Worm (Caenorhabditis elegans) whole organism, young adult: ENCODE data around the gene C28H8.5.

Experiments
- B0336.3 ChIP-seq: fragments of 200-800 bp; sonication (Bioruptor generic); IDR thresholded peaks from 2 replicates; pipeline ENCODE4 v1.3.6; 2022; ENCODE audit warnings: missing genetic modification characterization, missing compliant biosample characterization
- C17E4.6 ChIP-seq: fragments of 200-800 bp; sonication (Bioruptor generic); IDR thresholded peaks from 2 replicates; pipeline ENCODE4 v1.3.6; 2022; ENCODE audit warnings: missing genetic modification reagents, missing genetic modification characterization, missing compliant biosample characterization
- D2030.7 ChIP-seq: fragments of 200-800 bp; sonication (Bioruptor generic); IDR thresholded peaks from 2 replicates; pipeline ENCODE4 v1.3.6; 2022; ENCODE audit warnings: missing genetic modification reagents, missing genetic modification characterization, missing compliant biosample characterization
- F22D6.2 ChIP-seq: sonication (generic microtip); optimal IDR thresholded peaks from 2 replicates; lab custom pipeline; 2016; ENCODE audit warnings: mild to moderate bottlenecking, missing genetic modification characterization, missing compliant biosample characterization
- F39B2.1 ChIP-seq: fragments of 200-800 bp; sonication (Bioruptor generic); IDR thresholded peaks from 2 replicates; pipeline ENCODE4 v1.3.6; 2022; ENCODE audit warnings: missing genetic modification reagents, missing genetic modification characterization, missing compliant biosample characterization
- F52B5.7 ChIP-seq: sonication (generic microtip); optimal IDR thresholded peaks from 2 replicates; lab custom pipeline; 2016; ENCODE audit warnings: mild to moderate bottlenecking, missing genetic modification characterization, missing compliant biosample characterization
- F57A8.1 ChIP-seq: fragments of 200-800 bp; sonication (Bioruptor generic); optimal IDR thresholded peaks from 2 replicates; lab custom pipeline; 2018; ENCODE audit warnings: mild to moderate bottlenecking, missing genetic modification characterization, moderate library complexity, missing compliant biosample characterization
- F57C9.4 ChIP-seq: sonication (generic microtip); optimal IDR thresholded peaks from 2 replicates; lab custom pipeline; 2017; ENCODE audit warnings: mild to moderate bottlenecking, missing genetic modification characterization, missing compliant biosample characterization
- T26A5.8 ChIP-seq: sonication (generic microtip); optimal IDR thresholded peaks from 2 replicates; lab custom pipeline; 2016; ENCODE audit warnings: missing genetic modification characterization, missing compliant biosample characterization
- Y53G8AR.9 ChIP-seq: fragments of 200-800 bp; sonication (Bioruptor generic); conservative IDR thresholded peaks from 2 replicates; pipeline ENCODE4 v1.3.6; 2022; ENCODE audit warnings: missing genetic modification reagents, missing genetic modification characterization, missing compliant biosample characterization
- Y95B8A.8 ChIP-seq: fragments of 200-800 bp; sonication (Bioruptor generic); IDR thresholded peaks from 2 replicates; pipeline ENCODE4 v1.3.6; 2022; ENCODE audit warnings: missing genetic modification reagents, missing genetic modification characterization, missing compliant biosample characterization
- ama-1 ChIP-seq, 3 experiments: fragments of 150-350 bp in 1 of 3; sonication (generic microtip) in 2 of 3; optimal IDR thresholded peaks; 2 replicates each; lab custom pipeline; 2014 to 2018; ENCODE audit warnings: missing biosample characterization in 2 of 3, missing genetic modification characterization in 2 of 3, missing genetic modification reagents in 2 of 3
- ccch-3 ChIP-seq: fragments of 200-800 bp; sonication (Bioruptor generic); optimal IDR thresholded peaks from 2 replicates; lab custom pipeline; 2018; ENCODE audit warnings: mild to moderate bottlenecking, missing genetic modification characterization, missing compliant biosample characterization
- ceh-27 ChIP-seq: fragments of 200-800 bp; sonication (Bioruptor generic); optimal IDR thresholded peaks from 2 replicates; lab custom pipeline; 2018; ENCODE audit warnings: mild to moderate bottlenecking, missing genetic modification characterization, moderate library complexity, missing compliant biosample characterization
- ceh-58 ChIP-seq: fragments of 200-800 bp; sonication (Bioruptor generic); IDR thresholded peaks from 2 replicates; pipeline ENCODE4 v1.3.6; 2022; ENCODE audit warnings: missing genetic modification characterization, missing compliant biosample characterization
- dox-1 ChIP-seq: fragments of 200-800 bp; sonication (Bioruptor generic); IDR thresholded peaks from 2 replicates; pipeline ENCODE4 v1.3.6; 2022; ENCODE audit warnings: missing genetic modification reagents, missing genetic modification characterization, missing compliant biosample characterization
- dpff-1 ChIP-seq: sonication (generic microtip); optimal IDR thresholded peaks from 2 replicates; lab custom pipeline; 2017; ENCODE audit warnings: mild to moderate bottlenecking, missing genetic modification characterization, missing compliant biosample characterization
- egl-18 ChIP-seq: fragments of 200-800 bp; sonication (Bioruptor generic); IDR thresholded peaks from 2 replicates; pipeline ENCODE4 v1.3.6; 2022; ENCODE audit warnings: missing genetic modification reagents, missing genetic modification characterization, missing compliant biosample characterization
- egl-44 ChIP-seq: fragments of 200-800 bp; sonication (Bioruptor generic); IDR thresholded peaks from 2 replicates; pipeline ENCODE4 v1.3.6; 2022; ENCODE audit warnings: missing genetic modification reagents, missing genetic modification characterization, missing compliant biosample characterization
- egrh-3 ChIP-seq: fragments of 200-800 bp; sonication (Bioruptor generic); IDR thresholded peaks from 2 replicates; pipeline ENCODE4 v1.3.6; 2022; ENCODE audit warnings: missing genetic modification reagents, missing genetic modification characterization, missing compliant biosample characterization
- ekl-4 ChIP-seq: fragments of 200-800 bp; sonication (Bioruptor generic); IDR thresholded peaks from 2 replicates; pipeline ENCODE4 v1.3.6; 2022; ENCODE audit warnings: missing genetic modification reagents, missing genetic modification characterization, missing compliant biosample characterization
- him-1 ChIP-seq: sonication (generic microtip); optimal IDR thresholded peaks from 2 replicates; lab custom pipeline; 2016; ENCODE audit warnings: missing genotype, missing genetic modification reagents, missing genetic modification characterization, missing compliant biosample characterization
- hlh-12 ChIP-seq: sonication (generic microtip); optimal IDR thresholded peaks from 2 replicates; lab custom pipeline; 2016; ENCODE audit warnings: missing genetic modification characterization, missing compliant biosample characterization
- hrde-1 ChIP-seq: sonication (generic microtip); optimal IDR thresholded peaks from 2 replicates; lab custom pipeline; 2016; ENCODE audit warnings: missing genetic modification characterization, mild to moderate bottlenecking, missing compliant biosample characterization, moderate library complexity, missing genotype, missing genetic modification reagents, borderline replicate concordance
- hsf-1 ChIP-seq: fragments of 200-800 bp; sonication (Bioruptor generic); IDR thresholded peaks from 2 replicates; pipeline ENCODE4 v1.3.6; 2022; ENCODE audit warnings: missing genetic modification reagents, missing genetic modification characterization, missing compliant biosample characterization
- lin-35 ChIP-seq, 3 experiments: fragments of 150-350 bp in 2 of 3; sonication (generic microtip) in 1 of 3; optimal IDR thresholded peaks; 2 replicates each; lab custom pipeline; 2014 to 2018; ENCODE audit warnings: missing biosample characterization in 3 of 3, missing genetic modification characterization in 3 of 3, missing genetic modification reagents in 3 of 3
- lin-40 ChIP-seq: sonication (generic microtip); optimal IDR thresholded peaks from 2 replicates; lab custom pipeline; 2016; ENCODE audit warnings: missing genetic modification characterization, mild to moderate bottlenecking, missing compliant biosample characterization, missing genotype, missing genetic modification reagents
- madf-3 ChIP-seq: fragments of 200-800 bp; sonication (Bioruptor generic); IDR thresholded peaks from 2 replicates; pipeline ENCODE4 v1.3.6; 2022; ENCODE audit warnings: missing genetic modification reagents, missing genetic modification characterization, missing compliant biosample characterization
- madf-6 ChIP-seq: fragments of 200-800 bp; sonication (Bioruptor generic); IDR thresholded peaks from 2 replicates; pipeline ENCODE4 v1.3.6; 2022; ENCODE audit warnings: missing genetic modification reagents, missing genetic modification characterization, missing compliant biosample characterization
- mes-4 ChIP-seq: sonication (generic microtip); optimal IDR thresholded peaks from 2 replicates; lab custom pipeline; 2016; ENCODE audit warnings: missing genotype, missing genetic modification characterization, missing compliant biosample characterization
- nfya-1 ChIP-seq: sonication (generic microtip); optimal IDR thresholded peaks from 2 replicates; lab custom pipeline; 2017; ENCODE audit warnings: antibody characterized with exemption, missing compliant biosample characterization, missing genetic modification characterization, borderline replicate concordance; ENCODE audit not compliant: insufficient read depth
- pbrm-1 ChIP-seq: fragments of 200-800 bp; sonication (Bioruptor generic); IDR thresholded peaks from 2 replicates; pipeline ENCODE4 v1.3.6; 2022; ENCODE audit warnings: missing genetic modification reagents, missing genetic modification characterization, missing compliant biosample characterization
- sdz-38 ChIP-seq: sonication (generic microtip); optimal IDR thresholded peaks from 2 replicates; lab custom pipeline; 2016; ENCODE audit warnings: missing genotype, missing genetic modification characterization, missing compliant biosample characterization
- tbp1 ChIP-seq: fragments of 200-800 bp; sonication (Bioruptor generic); optimal IDR thresholded peaks from 2 replicates; lab custom pipeline; 2018; ENCODE audit warnings: mild to moderate bottlenecking, missing genetic modification characterization, missing compliant biosample characterization
- tlf-1 ChIP-seq: fragments of 200-800 bp; sonication (Bioruptor generic); optimal IDR thresholded peaks from 2 replicates; lab custom pipeline; 2018; ENCODE audit warnings: mild to moderate bottlenecking, missing genetic modification characterization, missing compliant biosample characterization
- zfh-2 ChIP-seq: fragments of 200-800 bp; sonication (Bioruptor generic); conservative IDR thresholded peaks from 2 replicates; pipeline ENCODE4 v1.3.6; 2022; ENCODE audit warnings: missing genetic modification reagents, missing genetic modification characterization, missing compliant biosample characterization
- zim-3 ChIP-seq: sonication (generic microtip); optimal IDR thresholded peaks from 2 replicates; lab custom pipeline; 2017; ENCODE audit warnings: mild to moderate bottlenecking, missing genetic modification characterization, moderate library complexity, missing compliant biosample characterization
- ztf-22 ChIP-seq: fragments of 200-800 bp; sonication (Bioruptor generic); optimal IDR thresholded peaks from 2 replicates; lab custom pipeline; 2018; ENCODE audit warnings: mild to moderate bottlenecking, missing genetic modification characterization, moderate library complexity, missing compliant biosample characterization
- ztf-26 ChIP-seq: sonication (generic microtip); optimal IDR thresholded peaks from 2 replicates; lab custom pipeline; 2017; ENCODE audit warnings: missing genetic modification characterization, missing compliant biosample characterization
- ztf-28 ChIP-seq: fragments of 200-800 bp; sonication (Bioruptor generic); IDR thresholded peaks from 2 replicates; pipeline ENCODE4 v1.3.6; 2022; ENCODE audit warnings: missing genetic modification reagents, missing genetic modification characterization, missing compliant biosample characterization

The C28H8.5 gene

DNA sequence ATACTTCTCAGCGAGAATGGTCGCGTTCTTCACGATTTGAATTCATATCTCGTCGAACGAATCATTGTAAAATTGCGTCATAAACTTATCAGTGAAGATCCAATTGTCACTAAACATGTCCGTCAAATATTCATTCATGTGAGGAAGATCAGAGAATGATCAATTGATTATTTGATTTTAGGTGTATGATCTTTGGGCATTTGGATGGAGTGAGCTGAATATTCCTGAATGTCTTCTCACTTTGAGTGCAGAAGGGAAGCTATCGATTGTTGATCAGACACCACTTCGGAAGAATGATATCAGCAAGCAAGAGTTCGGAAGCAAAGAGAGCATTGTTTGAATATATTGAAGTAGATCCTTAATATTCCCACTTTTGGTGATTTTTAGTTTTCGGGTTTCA is 9.8 kb upstream of the C28H8.5 start (continued):
- no peak for TF ChIP-seq nfya-1 (tag; lab: Kevin White, UChicago)
- TF ChIP-seq Y95B8A.8 (GFP tag; lab: Robert Waterston, UW), result no peak
- TF ChIP-seq lin-40, result peak; percentile 52
- peak; percentile 68 for TF ChIP-seq hrde-1 (tag; lab: Kevin White, UChicago)
- TF ChIP-seq F57A8.1, result no peak
- TF ChIP-seq B0336.3 (GFP tag; lab: Robert Waterston, UW), result peak; percentile 67
- TF ChIP-seq tlf-1 (GFP tag; lab: Kevin White, UChicago), result peak; percentile 41
- peak in 1 of 3 experiments; percentile 56 for TF ChIP-seq lin-35 (GFP tag; optimal IDR thresholded peaks at IDR 0.05; lab: Kevin White, UChicago)
- peak; percentile 69; the same call in 1 of the 2 replicates for TF ChIP-seq madf-3
- TF ChIP-seq madf-6 (GFP tag; lab: Robert Waterston, UW), result peak; percentile 11; the same call in 1 of the 2 replicates
- no peak for TF ChIP-seq F52B5.7 (tag; lab: Kevin White, UChicago)
- TF ChIP-seq sdz-38, result peak; percentile 12

- TF ChIP-seq zfh-2 (GFP tag; lab: Robert Waterston, UW) (peak; percentile 54; the same call in 1 of the 2 replicates), dpff-1 (no peak), ceh-58 (GFP tag; lab: Robert Waterston, UW) (no peak), ekl-4 (0 out of 2 replicates have a peak, but pooled peaks have one; percentile 10), D2030.7 (no peak), egrh-3 (peak; percentile 28; the same call in 1 of the 2 replicates), F39B2.1 (GFP tag; lab: Robert Waterston, UW) (no peak), ama-1 (optimal IDR thresholded peaks at IDR 0.05; lab: Kevin White, UChicago) (peak; percentile 51), ama-1 (GFP tag; optimal IDR thresholded peaks at IDR 0.05; lab: Kevin White, UChicago) (no peak), pbrm-1 (GFP tag; lab: Robert Waterston, UW) (0 out of 2 replicates have a peak, but pooled peaks have one; percentile 4)
Observed at ce11 chrIII:5874664-5875417, 9.3 kb upstream of the C28H8.5 start.

DNA sequence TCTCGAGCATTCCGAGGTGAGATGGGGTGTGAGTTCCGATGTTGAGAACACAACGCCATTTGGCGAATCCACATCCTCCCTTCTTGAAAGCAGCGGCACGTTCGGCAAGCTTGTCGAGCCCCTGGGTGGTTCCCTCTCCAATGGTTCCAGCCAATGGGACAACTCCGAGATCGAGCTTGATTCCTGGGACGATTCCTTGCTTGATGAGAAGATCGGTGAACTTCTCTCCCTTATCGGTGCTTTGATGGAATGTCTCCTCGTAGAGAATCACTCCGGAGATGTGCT is 8.7 kb upstream of the C28H8.5 start:
- TF ChIP-seq ztf-28 (GFP tag; lab: Robert Waterston, UW) (0 out of 2 replicates have a peak, but pooled peaks have one; percentile 41), hsf-1 (GFP tag; lab: Robert Waterston, UW) (0 out of 2 replicates have a peak, but pooled peaks have one; percentile 38), dox-1 (peak; percentile 21; the same call in 1 of the 2 replicates), egl-44 (no peak), Y53G8AR.9 (GFP tag; lab: Robert Waterston, UW) (0 out of 2 replicates have a peak, but pooled peaks have one; percentile 24), ccch-3 (GFP tag; lab: Kevin White, UChicago) (no peak), dpff-1 (no peak), sdz-38 (no peak), zfh-2 (GFP tag; lab: Robert Waterston, UW) (peak; percentile 61; the same call in 1 of the 2 replicates), ztf-26 (tag; lab: Kevin White, UChicago) (peak; percentile 4)

- TF ChIP-seq him-1 (tag; lab: Kevin White, UChicago), result no peak
- TF ChIP-seq T26A5.8 (tag; lab: Kevin White, UChicago), result no peak
- TF ChIP-seq tbp1 (GFP tag; lab: Kevin White, UChicago), result no peak
- TF ChIP-seq mes-4 (tag; lab: Kevin White, UChicago), result no peak
- TF ChIP-seq egl-18 (GFP tag; lab: Robert Waterston, UW), result no peak
- TF ChIP-seq D2030.7, result no peak
- TF ChIP-seq ztf-22, result no peak
- no peak for TF ChIP-seq C17E4.6 (GFP tag; lab: Robert Waterston, UW)
- no peak for TF ChIP-seq F22D6.2
- no peak for TF ChIP-seq hlh-12
- TF ChIP-seq sdz-38, result no peak
- no peak for TF ChIP-seq ceh-27
- TF ChIP-seq zim-3 (tag; lab: Kevin White, UChicago), result no peak
- no peak for TF ChIP-seq F57C9.4 (tag; lab: Kevin White, UChicago)
Observed at ce11 chrIII:5875705-5876104, 8.4 kb upstream of the C28H8.5 start.
